Fruit fly (Drosophila melanogaster): ENCODE data around the gene CG32755.

Gene CG32755

dm6 chrX:5925793-5926418 is 24.1 kb upstream of the CG32755 start (continued):
- TF ChIP-seq CG4730 (GFP tag; IDR thresholded peaks at IDR 0.05) (no peak), zfh1 (GFP tag; IDR thresholded peaks at IDR 0.05) (0 out of 3 replicates have a peak, but pooled peaks have one; percentile 42), CG32772 (GFP tag; IDR thresholded peaks at IDR 0.05) (0 out of 2 replicates have a peak, but pooled peaks have one; percentile 11), CG6689 (GFP tag; IDR thresholded peaks at IDR 0.05) (peak; percentile 30), ems (GFP tag; optimal IDR thresholded peaks at IDR 0.05) (no peak), bab2 (GFP tag; optimal IDR thresholded peaks at IDR 0.05) (no peak), emc (GFP tag; optimal IDR thresholded peaks at IDR 0.05) (no peak), nom (GFP tag; optimal IDR thresholded peaks at IDR 0.05) (peak; percentile 59), CG17385 (GFP tag; optimal IDR thresholded peaks at IDR 0.05) (peak; percentile 23), prd (optimal IDR thresholded peaks at IDR 0.05) (no peak), prd (GFP tag; IDR thresholded peaks at IDR 0.05) (peak; percentile 32; the same call in 1 of the 3 replicates), Drgx (GFP tag; IDR thresholded peaks at IDR 0.05) (peak; percentile 85), Hmr (GFP tag; optimal IDR thresholded peaks at IDR 0.05) (no peak), CG34422 (GFP tag; IDR thresholded peaks at IDR 0.05) (peak; percentile 41; the same call in 1 of the 3 replicates), CG3065 (GFP tag; optimal IDR thresholded peaks at IDR 0.05) (no peak), CG11723 (GFP tag; optimal IDR thresholded peaks at IDR 0.05) (no peak), Hr3 (GFP tag; optimal IDR thresholded peaks at IDR 0.05) (no peak), gce (GFP tag; IDR thresholded peaks at IDR 0.05) (no peak), tgo (GFP tag; IDR thresholded peaks at IDR 0.05) (peak; percentile 19; the same call in 1 of the 3 replicates), CG7357 (GFP tag; IDR thresholded peaks at IDR 0.05) (0 out of 3 replicates have a peak, but pooled peaks have one; percentile 17), CG7786 (GFP tag; optimal IDR thresholded peaks at IDR 0.05) (no peak), CG11504 (tag; optimal IDR thresholded peaks at IDR 0.05) (peak; percentile 28), gsb-n (tag; optimal IDR thresholded peaks at IDR 0.05) (no peak), vvl (GFP tag; IDR thresholded peaks at IDR 0.05) (peak; percentile 56), Oaz (GFP tag; IDR thresholded peaks at IDR 0.05) (0 out of 2 replicates have a peak, but pooled peaks have one; percentile 16), Med (GFP tag) (peak; percentile 61), Rfx (GFP tag; IDR thresholded peaks at IDR 0.05) (no peak), CG15696 (tag; optimal IDR thresholded peaks at IDR 0.05) (no peak), CG2712 (tag; optimal IDR thresholded peaks at IDR 0.05) (peak; percentile 37), kah (GFP tag; optimal IDR thresholded peaks at IDR 0.05) (no peak), pum (GFP tag; optimal IDR thresholded peaks at IDR 0.05) (no peak), mirr (GFP tag; optimal IDR thresholded peaks at IDR 0.05) (no peak), schlank (tag; optimal IDR thresholded peaks at IDR 0.05) (no peak), Blimp-1 (GFP tag; optimal IDR thresholded peaks at IDR 0.05) (peak; percentile 41), CG34376 (GFP tag; optimal IDR thresholded peaks at IDR 0.05) (no peak), eve (GFP tag; optimal IDR thresholded peaks at IDR 0.05) (no peak), CG43689 (GFP tag; IDR thresholded peaks at IDR 0.05) (no peak), run (tag; optimal IDR thresholded peaks at IDR 0.05) (no peak), fd96Cb (tag; optimal IDR thresholded peaks at IDR 0.05) (no peak), row (GFP tag; IDR thresholded peaks at IDR 0.05) (peak; percentile 48), CG4360 (GFP tag; IDR thresholded peaks at IDR 0.05) (0 out of 2 replicates have a peak, but pooled peaks have one; percentile 22), Ssrp (tag; optimal IDR thresholded peaks at IDR 0.05) (peak; percentile 40), Jarid2 (GFP tag; optimal IDR thresholded peaks at IDR 0.05) (no peak), ara (GFP tag; IDR thresholded peaks at IDR 0.05) (peak; percentile 45; the same call in 1 of the 2 replicates)

All from whole organism, embryonic.